Worm (Caenorhabditis elegans): ENCODE data around the gene lin-26.

DNA sequence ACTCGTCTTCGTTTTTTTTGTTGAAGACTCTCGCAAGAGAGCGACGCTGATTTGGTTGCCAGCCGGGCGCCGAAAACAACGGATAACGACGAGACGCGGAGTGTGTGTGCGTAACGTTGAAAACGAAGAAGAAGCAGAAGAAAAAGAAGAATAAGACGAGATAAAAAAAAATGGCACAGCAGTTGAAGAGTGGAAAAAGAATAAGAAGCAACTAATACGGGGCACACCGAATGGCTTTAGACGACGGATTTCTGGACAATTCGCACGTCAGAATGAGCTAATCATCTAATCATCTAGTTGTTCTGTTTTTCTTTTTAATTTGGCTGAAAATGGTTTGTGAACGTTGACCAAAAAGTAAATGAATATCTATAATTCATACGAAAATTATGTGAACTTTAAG is 45.1 kb upstream of the lin-26 start:
- TF ChIP-seq lsy-2 (tag; optimal IDR thresholded peaks at IDR 0.05) (no peak), nhr-12 (tag; optimal IDR thresholded peaks at IDR 0.05) (no peak), fos-1 (tag; optimal IDR thresholded peaks at IDR 0.05) (no peak), lin-39 (tag; optimal IDR thresholded peaks at IDR 0.05) (no peak), sma-3 (GFP tag; optimal IDR thresholded peaks at IDR 0.05) (no peak), snpc-4 (tag; optimal IDR thresholded peaks at IDR 0.05) (no peak)
